Fruit fly (Drosophila melanogaster) whole organism, prepupa: ENCODE measurements around the gene Eip75B.

Experiments
- Blimp-1 ChIP-seq: fragments of 200-800 bp; sonication (Bioruptor generic); optimal IDR thresholded peaks from 3 replicates; lab custom pipeline; 2017; ENCODE audit warnings: missing biosample characterization, missing genetic modification characterization, mild to moderate bottlenecking, moderate library complexity, missing genetic modification reagents
- CG11762 ChIP-seq: fragments of 200-800 bp; sonication (Bioruptor generic); optimal IDR thresholded peaks from 3 replicates; lab custom pipeline; 2016; ENCODE audit warnings: missing biosample characterization, missing genetic modification characterization; ENCODE audit not compliant: insufficient read depth
- CG7368 ChIP-seq: fragments of 200-800 bp; sonication (Bioruptor generic); optimal IDR thresholded peaks from 3 replicates; lab custom pipeline; 2016; ENCODE audit warnings: missing biosample characterization, missing genetic modification characterization
- Ets21C ChIP-seq: fragments of 200-800 bp; sonication (Bioruptor generic); optimal IDR thresholded peaks from 3 replicates; lab custom pipeline; 2016; ENCODE audit warnings: missing biosample characterization, missing genetic modification characterization
- Hr39 ChIP-seq: fragments of 200-800 bp; sonication (Bioruptor generic); optimal IDR thresholded peaks from 2 replicates; lab custom pipeline; 2016; ENCODE audit warnings: missing biosample characterization, missing genetic modification characterization
- Met ChIP-seq: fragments of 200-800 bp; sonication (Bioruptor generic); optimal IDR thresholded peaks from 3 replicates; lab custom pipeline; 2016; ENCODE audit warnings: missing biosample characterization, missing genetic modification characterization
- OdsH ChIP-seq: fragments of 200-800 bp; sonication (Bioruptor generic); optimal IDR thresholded peaks from 3 replicates; lab custom pipeline; 2016; ENCODE audit warnings: missing biosample characterization, missing genetic modification characterization
- Sox102F ChIP-seq: fragments of 200-800 bp; sonication (Bioruptor generic); optimal IDR thresholded peaks from 2 replicates; lab custom pipeline; 2016; ENCODE audit warnings: missing biosample characterization, mild to moderate bottlenecking, missing genetic modification characterization
- Sox14 ChIP-seq: fragments of 200-800 bp; sonication (Bioruptor generic); optimal IDR thresholded peaks from 3 replicates; lab custom pipeline; 2016; ENCODE audit warnings: missing biosample characterization, missing genetic modification characterization
- Sox15 ChIP-seq: fragments of 200-800 bp; sonication (Bioruptor generic); optimal IDR thresholded peaks from 3 replicates; lab custom pipeline; 2016; ENCODE audit warnings: missing biosample characterization, missing genetic modification characterization
- achi ChIP-seq: fragments of 200-800 bp; sonication (Bioruptor generic); optimal IDR thresholded peaks from 3 replicates; lab custom pipeline; 2016; ENCODE audit warnings: missing biosample characterization, missing genetic modification characterization
- fkh ChIP-seq: fragments of 200-800 bp; sonication (Bioruptor generic); optimal IDR thresholded peaks from 3 replicates; lab custom pipeline; 2017; ENCODE audit warnings: missing biosample characterization, mild to moderate bottlenecking, missing genetic modification characterization, moderate library complexity
- salr ChIP-seq, 2 experiments: fragments of 200-800 bp; sonication (Bioruptor generic); optimal IDR thresholded peaks; 3 replicates each; lab custom pipeline; 2016 to 2018; ENCODE audit warnings: missing biosample characterization in 2 of 2, missing genetic modification characterization in 2 of 2, mild to moderate bottlenecking in 1 of 2

- TF ChIP-seq salr (GFP tag; optimal IDR thresholded peaks at IDR 0.05; lab: Kevin White, UChicago): no peak
- TF ChIP-seq CG11762 (GFP tag; lab: Kevin White, UChicago): no peak
- TF ChIP-seq achi (GFP tag; lab: Kevin White, UChicago): no peak
- no peak for TF ChIP-seq Met
- TF ChIP-seq Sox14 (GFP tag; lab: Kevin White, UChicago): no peak
- no peak for TF ChIP-seq Sox102F (GFP tag; lab: Kevin White, UChicago)
- no peak for TF ChIP-seq Ets21C (GFP tag; lab: Kevin White, UChicago)
- TF ChIP-seq fkh (GFP tag; lab: Kevin White, UChicago): no peak
- no peak for TF ChIP-seq Sox15 (GFP tag; lab: Kevin White, UChicago)
- TF ChIP-seq CG7368 (GFP tag; lab: Kevin White, UChicago): no peak
- no peak for TF ChIP-seq Blimp-1 (GFP tag; lab: Kevin White, UChicago)
- TF ChIP-seq OdsH (GFP tag; lab: Kevin White, UChicago): no peak
- no peak for TF ChIP-seq Hr39
Observed at dm6 chr3L:18018553-18018952, 45.9 kb downstream of the Eip75B start.
